Fruit fly (Drosophila melanogaster): ENCODE data around the gene DPCoAC.

DNA sequence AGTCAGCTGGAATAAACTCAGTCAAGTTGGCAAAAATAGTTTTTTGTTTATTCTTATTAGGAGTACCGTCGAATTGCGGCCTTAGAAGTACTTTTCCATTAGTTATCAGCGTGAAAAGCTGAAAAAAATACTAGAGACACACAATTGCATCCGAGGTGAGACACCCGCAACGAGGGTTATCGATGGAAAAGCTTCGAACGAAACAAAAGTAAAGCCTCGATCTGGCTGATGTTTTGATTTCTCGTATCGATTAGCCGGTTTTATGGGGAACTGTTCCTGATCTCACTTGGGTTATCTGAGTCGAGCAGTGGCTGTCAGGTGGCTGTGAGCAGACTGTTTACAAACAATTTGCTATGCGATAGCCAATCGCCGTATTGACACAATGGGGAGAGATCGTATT lies 13.7 kb downstream of the DPCoAC start:
- TF ChIP-seq HLH106 (tag; optimal IDR thresholded peaks at IDR 0.05) (no peak), sv (GFP tag; optimal IDR thresholded peaks at IDR 0.05) (no peak), CG9705 (GFP tag; optimal IDR thresholded peaks at IDR 0.05) (no peak), rgr (GFP tag; optimal IDR thresholded peaks at IDR 0.05) (no peak), OdsH (GFP tag; optimal IDR thresholded peaks at IDR 0.05) (no peak), brk (GFP tag; optimal IDR thresholded peaks at IDR 0.05) (no peak), sage (GFP tag; optimal IDR thresholded peaks at IDR 0.05) (no peak), Hr78 (GFP tag; optimal IDR thresholded peaks at IDR 0.05) (no peak), tai (GFP tag; optimal IDR thresholded peaks at IDR 0.05) (no peak), lola (GFP tag; optimal IDR thresholded peaks at IDR 0.05) (no peak), br (GFP tag; optimal IDR thresholded peaks at IDR 0.05) (no peak), dsf (GFP tag; optimal IDR thresholded peaks at IDR 0.05; ENCODE audit: borderline replicate concordance) (no peak)
